Fruit fly (Drosophila melanogaster) whole organism: Measurements from ENCODE around the gene Dph3.

Experiments used
- CG8478 ChIP-seq: fragments of >200 bp; optimal IDR thresholded peaks from 2 replicates; lab custom pipeline; 2018; ENCODE audit warnings: inconsistent platforms
- Dll ChIP-seq: fragments of >200 bp; optimal IDR thresholded peaks from 2 replicates; lab custom pipeline; 2017
- EcR ChIP-seq, 2 experiments: fragments of >200 bp; optimal IDR thresholded peaks; 2 replicates each; lab custom pipeline; 2017; ENCODE audit warnings: missing biosample characterization in 2 of 2, missing genetic modification characterization in 2 of 2, missing genetic modification reagents in 2 of 2
- pan ChIP-seq: fragments of >200 bp; optimal IDR thresholded peaks from 2 replicates; lab custom pipeline; 2017
- psq ChIP-seq: fragments of >200 bp; optimal IDR thresholded peaks from 2 replicates; lab custom pipeline; 2017
- usp ChIP-seq: fragments of >200 bp; optimal IDR thresholded peaks from 2 replicates; lab custom pipeline; 2017; ENCODE audit warnings: missing biosample characterization, missing genetic modification characterization, mixed read lengths

The Dph3 gene

dm6 chr3R:11257537-11257936 lies 25.8 kb downstream of the Dph3 start:
- TF ChIP-seq psq (lab: Kevin White, UChicago), result no peak
- TF ChIP-seq EcR (GFP tag; optimal IDR thresholded peaks at IDR 0.05; lab: Kevin White, UChicago), result no peak
- TF ChIP-seq usp (GFP tag; lab: Kevin White, UChicago), result no peak
- TF ChIP-seq Dll (lab: Kevin White, UChicago), result no peak
- TF ChIP-seq CG8478 (lab: Kevin White, UChicago), result no peak
- no peak for TF ChIP-seq pan (lab: Kevin White, UChicago)

- TF ChIP-seq CG8478 (lab: Kevin White, UChicago) (no peak), psq (lab: Kevin White, UChicago) (no peak), usp (GFP tag; lab: Kevin White, UChicago) (no peak), pan (lab: Kevin White, UChicago) (no peak), Dll (lab: Kevin White, UChicago) (no peak), EcR (GFP tag; optimal IDR thresholded peaks at IDR 0.05; lab: Kevin White, UChicago) (no peak)
Observed at dm6 chr3R:11260966-11261530, 29.3 kb downstream of the Dph3 start.

- TF ChIP-seq usp (GFP tag; lab: Kevin White, UChicago), result no peak
- no peak for TF ChIP-seq Dll (lab: Kevin White, UChicago)
Observed at dm6 chr3R:11263579-11263978, 31.9 kb downstream of the Dph3 start.

dm6 chr3R:11269013-11269412 lies 37.3 kb downstream of the Dph3 start:
- no peak for TF ChIP-seq psq (lab: Kevin White, UChicago)
- no peak for TF ChIP-seq pan (lab: Kevin White, UChicago)
- TF ChIP-seq Dll (lab: Kevin White, UChicago), result no peak
- TF ChIP-seq EcR (GFP tag; optimal IDR thresholded peaks at IDR 0.05; lab: Kevin White, UChicago), result no peak
- no peak for TF ChIP-seq usp (GFP tag; lab: Kevin White, UChicago)
- TF ChIP-seq CG8478 (lab: Kevin White, UChicago), result no peak

dm6 chr3R:11270574-11270973 lies 38.9 kb downstream of the Dph3 start:
- TF ChIP-seq usp (GFP tag; lab: Kevin White, UChicago) (no peak), CG8478 (lab: Kevin White, UChicago) (no peak), psq (lab: Kevin White, UChicago) (no peak), pan (lab: Kevin White, UChicago) (no peak), EcR (GFP tag; optimal IDR thresholded peaks at IDR 0.05; lab: Kevin White, UChicago) (no peak), Dll (lab: Kevin White, UChicago) (no peak)

dm6 chr3R:11272667-11273066 lies 41.0 kb downstream of the Dph3 start:
- TF ChIP-seq psq (lab: Kevin White, UChicago) (no peak), pan (lab: Kevin White, UChicago) (no peak), CG8478 (lab: Kevin White, UChicago) (no peak), usp (GFP tag; lab: Kevin White, UChicago) (no peak), Dll (lab: Kevin White, UChicago) (no peak), EcR (GFP tag; optimal IDR thresholded peaks at IDR 0.05; lab: Kevin White, UChicago) (no peak)

dm6 chr3R:11281887-11282286 lies 50.2 kb downstream of the Dph3 start:
- TF ChIP-seq usp (GFP tag; lab: Kevin White, UChicago) (no peak), Dll (lab: Kevin White, UChicago) (no peak), EcR (GFP tag; optimal IDR thresholded peaks at IDR 0.05; lab: Kevin White, UChicago) (no peak), pan (lab: Kevin White, UChicago) (no peak), CG8478 (lab: Kevin White, UChicago) (no peak), psq (lab: Kevin White, UChicago) (no peak)
